Worm (Caenorhabditis elegans) whole organism, L4/young adult: Measurements from ENCODE around the gene clec-124.

Experiments
- W03F9.2 ChIP-seq: fragments of 150-350 bp; optimal IDR thresholded peaks from 2 replicates; lab custom pipeline; 2014; ENCODE audit warnings: missing biosample characterization, missing genetic modification characterization
- him-1 ChIP-seq: sonication (generic microtip); optimal IDR thresholded peaks from 2 replicates; lab custom pipeline; 2016; ENCODE audit warnings: missing genotype, missing genetic modification reagents, missing genetic modification characterization, missing compliant biosample characterization

- TF ChIP-seq W03F9.2 (tag; lab: Kevin White, UChicago) (no peak), him-1 (tag; lab: Kevin White, UChicago) (no peak)
Observed at ce11 chrII:3259254-3259653, 9.7 kb downstream of the clec-124 start, which contains the start of gene gcy-19.
